Fruit fly (Drosophila melanogaster) whole organism, embryonic: ENCODE measurements around the gene Rlb1.

Source experiments
- Ada2b ChIP-seq: fragments of 200-800 bp; sonication (Bioruptor generic); IDR thresholded peaks from 2 replicates; pipeline ENCODE4 v1.3.6; 2022; ENCODE audit warnings: missing biosample characterization, missing genetic modification characterization
- Atf-2 ChIP-seq: fragments of 200-800 bp; sonication (Bioruptor generic); optimal IDR thresholded peaks from 2 replicates; lab custom pipeline; 2016; ENCODE audit warnings: missing biosample characterization, missing genetic modification characterization
- CG10959 ChIP-seq: fragments of 200-800 bp; sonication (Bioruptor generic); IDR thresholded peaks from 2 replicates; pipeline ENCODE4 v1.3.6; 2022; ENCODE audit warnings: missing biosample characterization, missing genetic modification characterization
- CG10979 ChIP-seq: fragments of 200-800 bp; sonication (Bioruptor generic); optimal IDR thresholded peaks from 2 replicates; lab custom pipeline; 2018; ENCODE audit warnings: missing biosample characterization, mild to moderate bottlenecking, missing genetic modification characterization, moderate library complexity
- CG11093 ChIP-seq: fragments of 200-800 bp; sonication (Bioruptor generic); IDR thresholded peaks from 3 replicates; pipeline ENCODE4 v1.3.6; 2022; ENCODE audit warnings: missing biosample characterization, missing genetic modification characterization
- CG11247 ChIP-seq: fragments of 200-800 bp; sonication (Bioruptor generic); IDR thresholded peaks from 2 replicates; pipeline ENCODE4 v1.3.6; 2022; ENCODE audit warnings: missing biosample characterization, missing genetic modification characterization
- CG1233 ChIP-seq: fragments of 200-800 bp; sonication (Bioruptor generic); optimal IDR thresholded peaks from 4 replicates; lab custom pipeline; 2018; ENCODE audit warnings: missing biosample characterization, mild to moderate bottlenecking, missing genetic modification characterization
- CG13624 ChIP-seq: fragments of 200-800 bp; sonication (Bioruptor generic); optimal IDR thresholded peaks from 2 replicates; lab custom pipeline; 2016; ENCODE audit warnings: missing biosample characterization, missing genetic modification characterization
- CG13894 ChIP-seq: fragments of 200-800 bp; sonication (Bioruptor generic); optimal IDR thresholded peaks from 3 replicates; lab custom pipeline; 2018; ENCODE audit warnings: missing biosample characterization, mild to moderate bottlenecking, missing genetic modification characterization, moderate library complexity
- CG14050 ChIP-seq: fragments of 200-800 bp; sonication (Bioruptor generic); IDR thresholded peaks from 3 replicates; pipeline ENCODE4 v1.3.6; 2022; ENCODE audit warnings: missing biosample characterization, missing genetic modification characterization
- CG15479 ChIP-seq: fragments of 200-800 bp; sonication (Bioruptor generic); optimal IDR thresholded peaks from 3 replicates; lab custom pipeline; 2019; ENCODE audit warnings: missing biosample characterization, mild to moderate bottlenecking, missing genetic modification characterization, moderate library complexity
- CG1647 ChIP-seq: fragments of 200-800 bp; sonication (Bioruptor generic); optimal IDR thresholded peaks from 3 replicates; lab custom pipeline; 2016; ENCODE audit warnings: missing biosample characterization, missing genetic modification characterization
- CG2875 ChIP-seq: fragments of 200-800 bp; sonication (Bioruptor generic); optimal IDR thresholded peaks from 2 replicates; lab custom pipeline; 2017; ENCODE audit warnings: missing biosample characterization, mild to moderate bottlenecking, missing genetic modification characterization, missing genetic modification reagents
- CG3281 ChIP-seq: fragments of 200-800 bp; sonication (Bioruptor generic); optimal IDR thresholded peaks from 3 replicates; lab custom pipeline; 2017; ENCODE audit warnings: missing biosample characterization, mild to moderate bottlenecking, missing genetic modification characterization
- CG33557 ChIP-seq: fragments of 200-800 bp; sonication (Bioruptor generic); optimal IDR thresholded peaks from 2 replicates; lab custom pipeline; 2019; ENCODE audit warnings: missing biosample characterization, mild to moderate bottlenecking, missing genetic modification characterization, moderate library complexity
- CG3726 ChIP-seq: fragments of 200-800 bp; sonication (Bioruptor generic); IDR thresholded peaks from 3 replicates; pipeline ENCODE4, ENCODE4 v1.3.6; 2022; ENCODE audit warnings: missing biosample characterization, missing genetic modification characterization
- CG3847 ChIP-seq: fragments of 200-800 bp; sonication (Bioruptor generic); IDR thresholded peaks from 2 replicates; pipeline ENCODE4 v1.3.6; 2022; ENCODE audit warnings: missing biosample characterization, missing genetic modification characterization
- CG7987 ChIP-seq: fragments of 200-800 bp; sonication (Bioruptor generic); optimal IDR thresholded peaks from 2 replicates; lab custom pipeline; 2018; ENCODE audit warnings: missing biosample characterization, mild to moderate bottlenecking, missing genetic modification characterization, moderate library complexity
- CTCF ChIP-seq: fragments of 200-800 bp; sonication (Bioruptor generic); optimal IDR thresholded peaks from 2 replicates; lab custom pipeline; 2017; ENCODE audit warnings: missing biosample characterization, mild to moderate bottlenecking, missing genetic modification characterization, moderate library complexity
- D ChIP-seq, 2 experiments: fragments of 200-800 bp in 1 of 2; fragments of >200 bp in 1 of 2; sonication (Bioruptor generic) in 1 of 2; optimal IDR thresholded peaks; 2 replicates in 1 of 2; 3 replicates in 1 of 2; lab custom pipeline; 2017; ENCODE audit warnings: mild to moderate bottlenecking in 1 of 2, missing biosample characterization in 1 of 2, missing genetic modification characterization in 1 of 2, missing genetic modification reagents in 1 of 2
- Doc3 ChIP-seq: fragments of 200-800 bp; sonication (Bioruptor generic); IDR thresholded peaks from 3 replicates; pipeline ENCODE4 v1.3.6; 2022; ENCODE audit warnings: missing biosample characterization, missing genetic modification characterization; ENCODE audit not compliant: partially characterized antibody
- Dp ChIP-seq: fragments of 200-800 bp; sonication (Bioruptor generic); optimal IDR thresholded peaks from 2 replicates; lab custom pipeline; 2018; ENCODE audit warnings: missing biosample characterization, mild to moderate bottlenecking, missing genetic modification characterization, moderate library complexity
- HmgZ ChIP-seq: fragments of 200-800 bp; sonication (Bioruptor generic); optimal IDR thresholded peaks from 2 replicates; lab custom pipeline; 2018; ENCODE audit warnings: missing biosample characterization, mild to moderate bottlenecking, missing genetic modification characterization
- Lpt ChIP-seq: fragments of >200 bp; optimal IDR thresholded peaks from 2 replicates; lab custom pipeline; 2018; ENCODE audit warnings: missing biosample characterization, missing genetic modification characterization
- MESR4 ChIP-seq: fragments of 200-800 bp; sonication (Bioruptor generic); optimal IDR thresholded peaks from 2 replicates; lab custom pipeline; 2018; ENCODE audit warnings: missing biosample characterization, mild to moderate bottlenecking, missing genetic modification characterization, moderate library complexity
- MTF-1 ChIP-seq: fragments of 200-800 bp; sonication (Bioruptor generic); optimal IDR thresholded peaks from 2 replicates; lab custom pipeline; 2018; ENCODE audit warnings: missing biosample characterization, mild to moderate bottlenecking, missing genetic modification characterization, borderline replicate concordance
- Mrtf ChIP-seq: fragments of 200-800 bp; sonication (Bioruptor generic); IDR thresholded peaks from 3 replicates; pipeline ENCODE4 v1.3.6; 2022; ENCODE audit warnings: missing biosample characterization, missing genetic modification characterization
- Ssrp ChIP-seq: fragments of 200-800 bp; sonication (Bioruptor generic); optimal IDR thresholded peaks from 2 replicates; lab custom pipeline; 2018; ENCODE audit warnings: missing biosample characterization, mild to moderate bottlenecking, missing genetic modification characterization, moderate library complexity
- TFAM ChIP-seq: fragments of 200-800 bp; sonication (Bioruptor generic); optimal IDR thresholded peaks from 2 replicates; lab custom pipeline; 2017; ENCODE audit warnings: missing biosample characterization, missing genetic modification characterization, inconsistent platforms
- Xbp1 ChIP-seq: fragments of 200-800 bp; sonication (Bioruptor generic); optimal IDR thresholded peaks from 3 replicates; lab custom pipeline; 2016; ENCODE audit warnings: missing biosample characterization, mild to moderate bottlenecking, missing genetic modification characterization
- YL-1 ChIP-seq: fragments of 200-800 bp; sonication (Bioruptor generic); optimal IDR thresholded peaks from 3 replicates; lab custom pipeline; 2017; ENCODE audit warnings: missing biosample characterization, mild to moderate bottlenecking, missing genetic modification characterization
- ash1 ChIP-seq: fragments of 200-800 bp; sonication (Bioruptor generic); optimal IDR thresholded peaks from 2 replicates; lab custom pipeline; 2018; ENCODE audit warnings: missing biosample characterization, mild to moderate bottlenecking, missing genetic modification characterization
- fu2 ChIP-seq: fragments of 200-800 bp; sonication (Bioruptor generic); optimal IDR thresholded peaks from 2 replicates; lab custom pipeline; 2016; ENCODE audit warnings: missing biosample characterization, missing genetic modification characterization
- gsb-n ChIP-seq: fragments of 200-800 bp; sonication (Bioruptor generic); optimal IDR thresholded peaks from 3 replicates; lab custom pipeline; 2018; ENCODE audit warnings: missing biosample characterization, mild to moderate bottlenecking, missing genetic modification characterization
- hb ChIP-seq: fragments of 200-800 bp; sonication (Bioruptor generic); IDR thresholded peaks from 3 replicates; pipeline ENCODE4 v1.3.6; 2022; ENCODE audit warnings: missing biosample characterization, missing genetic modification characterization; ENCODE audit not compliant: partially characterized antibody
- jigr1 ChIP-seq: fragments of 200-800 bp; sonication (Bioruptor generic); IDR thresholded peaks from 3 replicates; pipeline ENCODE4 v1.3.6; 2022; ENCODE audit warnings: missing biosample characterization, missing genetic modification characterization
- klu ChIP-seq: fragments of 200-800 bp; sonication (Bioruptor generic); IDR thresholded peaks from 2 replicates; pipeline ENCODE4 v1.3.6; 2022; ENCODE audit warnings: missing biosample characterization, missing genetic modification characterization
- kni ChIP-seq: fragments of 200-800 bp; sonication (Bioruptor generic); optimal IDR thresholded peaks from 3 replicates; lab custom pipeline; 2017; ENCODE audit warnings: mild to moderate bottlenecking, missing biosample characterization, missing genetic modification reagents, missing genetic modification characterization
- luna ChIP-seq: fragments of 200-800 bp; sonication (Bioruptor generic); optimal IDR thresholded peaks from 2 replicates; lab custom pipeline; 2016; ENCODE audit warnings: missing biosample characterization, missing genetic modification characterization
- pb ChIP-seq: fragments of 200-800 bp; sonication (Bioruptor generic); optimal IDR thresholded peaks from 3 replicates; lab custom pipeline; 2016; ENCODE audit warnings: missing biosample characterization, missing genetic modification characterization
- pho ChIP-seq: fragments of 200-800 bp; sonication (Bioruptor generic); optimal IDR thresholded peaks from 2 replicates; lab custom pipeline; 2016; ENCODE audit warnings: missing biosample characterization, missing genetic modification characterization
- prd ChIP-seq, 3 experiments: fragments of >200 bp in 2 of 3; fragments of 200-800 bp in 1 of 3; sonication (Bioruptor generic) in 1 of 3; optimal IDR thresholded peaks in 2 of 3; IDR thresholded peaks in 1 of 3; 2 replicates in 2 of 3; 3 replicates in 1 of 3; pipeline versions ENCODE4 v1.3.6 to Lab custom; 2017 to 2022; ENCODE audit warnings: missing biosample characterization in 1 of 3, missing genetic modification characterization in 1 of 3
- run ChIP-seq: fragments of 200-800 bp; sonication (Bioruptor generic); optimal IDR thresholded peaks from 3 replicates; lab custom pipeline; 2018; ENCODE audit warnings: missing biosample characterization, mild to moderate bottlenecking, missing genetic modification characterization
- slou ChIP-seq: fragments of 200-800 bp; sonication (Bioruptor generic); optimal IDR thresholded peaks from 3 replicates; lab custom pipeline; 2016; ENCODE audit warnings: missing biosample characterization, missing genetic modification characterization
- slp2 ChIP-seq: fragments of 200-800 bp; sonication (Bioruptor generic); optimal IDR thresholded peaks from 2 replicates; lab custom pipeline; 2016; ENCODE audit warnings: missing biosample characterization, missing genetic modification characterization
- sqz ChIP-seq: fragments of 200-800 bp; sonication (Bioruptor generic); optimal IDR thresholded peaks from 3 replicates; lab custom pipeline; 2018; ENCODE audit warnings: missing biosample characterization, mild to moderate bottlenecking, missing genetic modification characterization
- sug ChIP-seq: fragments of 200-800 bp; optimal IDR thresholded peaks from 2 replicates; lab custom pipeline; 2019; ENCODE audit warnings: missing biosample characterization, mild to moderate bottlenecking, missing genetic modification characterization, moderate library complexity

Rlb1 gene

DNA sequence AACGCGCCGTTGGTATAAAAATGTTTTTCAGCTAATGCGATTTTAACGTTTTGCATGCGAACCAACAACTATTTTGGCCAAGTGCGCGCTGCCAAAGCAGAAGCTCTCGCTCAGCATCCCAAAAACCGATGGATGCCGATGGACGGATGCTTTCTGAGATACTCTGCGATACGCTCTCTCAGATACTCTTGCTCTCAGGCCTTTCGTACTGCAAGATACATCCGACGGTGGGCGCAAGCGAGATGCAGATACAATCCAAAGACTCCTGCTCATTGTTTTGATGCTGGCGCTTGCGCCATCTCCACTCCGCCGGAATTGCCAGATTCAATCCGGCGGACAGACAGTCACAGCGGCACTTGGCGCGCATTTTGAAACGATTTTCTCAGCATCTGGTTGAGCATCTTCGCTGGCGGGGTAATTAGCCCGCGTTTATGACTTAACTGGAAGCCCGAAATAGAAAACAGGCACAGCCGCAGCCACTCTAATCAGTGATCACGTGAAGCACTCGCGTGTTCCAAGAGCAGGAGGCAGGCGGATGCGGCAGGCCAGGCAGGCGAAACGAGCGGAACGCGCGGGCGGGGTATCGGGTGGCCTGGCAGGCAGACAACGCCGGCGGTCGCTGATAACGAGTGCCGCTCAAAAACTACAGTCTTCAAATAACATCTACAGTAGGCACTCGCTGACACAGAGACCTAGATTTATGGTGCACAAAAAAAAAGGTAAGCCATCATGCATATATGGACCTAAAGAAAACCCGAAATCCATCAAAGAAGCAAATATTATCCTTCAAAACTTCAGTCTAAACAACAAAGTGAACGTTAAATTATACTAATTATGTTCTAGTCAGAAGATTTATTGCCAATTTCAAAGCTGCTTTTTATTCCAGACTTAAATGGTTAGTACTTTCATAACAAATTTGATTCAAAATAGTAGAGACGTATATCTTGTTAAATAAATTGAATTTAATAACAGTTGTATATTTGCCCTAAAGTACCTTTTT lies 19.2 kb upstream of the Rlb1 start, which contains the start of gene CG16779 (continued):
- TF ChIP-seq Dp (GFP tag; lab: Kevin White, UChicago): peak; percentile 89
- peak; percentile 21 for TF ChIP-seq CG1233 (GFP tag; lab: Kevin White, UChicago)
- TF ChIP-seq CG11247 (GFP tag; lab: Robert Waterston, UW): no peak
- TF ChIP-seq CG3726 (GFP tag; lab: Robert Waterston, UW): no peak
- no peak for TF ChIP-seq hb
- TF ChIP-seq CG2875 (GFP tag; lab: Kevin White, UChicago): no peak
- TF ChIP-seq CG7987 (GFP tag; lab: Kevin White, UChicago): peak; percentile 96
- TF ChIP-seq Lpt (GFP tag; lab: Kevin White, UChicago): no peak
- no peak for TF ChIP-seq ash1 (GFP tag; lab: Kevin White, UChicago)
- no peak for TF ChIP-seq prd (optimal IDR thresholded peaks at IDR 0.05; lab: Kevin White, UChicago)
- TF ChIP-seq prd (GFP tag; IDR thresholded peaks at IDR 0.05; lab: Robert Waterston, UW): peak; percentile 19; the same call in 1 of the 3 replicates
- no peak for TF ChIP-seq Doc3 (GFP tag; lab: Robert Waterston, UW)
- TF ChIP-seq MTF-1 (GFP tag; lab: Kevin White, UChicago): no peak
- TF ChIP-seq TFAM (GFP tag; lab: Kevin White, UChicago): no peak
- TF ChIP-seq D (optimal IDR thresholded peaks at IDR 0.05; lab: Kevin White, UChicago): no peak
- TF ChIP-seq D (GFP tag; optimal IDR thresholded peaks at IDR 0.05; lab: Kevin White, UChicago): peak; percentile 36
- TF ChIP-seq Mrtf (GFP tag; lab: Robert Waterston, UW): no peak
- no peak for TF ChIP-seq CG1647 (GFP tag; lab: Kevin White, UChicago)
- peak; percentile 24 for TF ChIP-seq Xbp1 (GFP tag; lab: Kevin White, UChicago)
- TF ChIP-seq slp2 (GFP tag; lab: Kevin White, UChicago): no peak
- TF ChIP-seq YL-1 (GFP tag; lab: Kevin White, UChicago): no peak
- TF ChIP-seq CG10959 (GFP tag; lab: Robert Waterston, UW): no peak
- TF ChIP-seq CTCF: no peak
- TF ChIP-seq klu (GFP tag; lab: Robert Waterston, UW): no peak
- TF ChIP-seq run: no peak
- peak; percentile 55 for TF ChIP-seq Ssrp
- peak; percentile 96 for TF ChIP-seq CG15479 (GFP tag; lab: Kevin White, UChicago)
- TF ChIP-seq kni (GFP tag; lab: Kevin White, UChicago): no peak
- no peak for TF ChIP-seq luna (GFP tag; lab: Kevin White, UChicago)
- TF ChIP-seq pb: no peak
- peak; percentile 91 for TF ChIP-seq sug (tag; lab: Kevin White, UChicago)
- no peak for TF ChIP-seq slou (GFP tag; lab: Kevin White, UChicago)
- no peak for TF ChIP-seq CG13624 (GFP tag; lab: Kevin White, UChicago)
- no peak for TF ChIP-seq gsb-n
- TF ChIP-seq HmgZ: no peak
- 0 out of 2 replicates have a peak, but pooled peaks have one; percentile 11 for TF ChIP-seq CG3847
- no peak for TF ChIP-seq CG13894 (tag; lab: Kevin White, UChicago)
- no peak for TF ChIP-seq CG14050 (GFP tag; lab: Robert Waterston, UW)
- TF ChIP-seq CG33557 (GFP tag; lab: Kevin White, UChicago): no peak
- no peak for TF ChIP-seq jigr1 (GFP tag; lab: Robert Waterston, UW)
- no peak for TF ChIP-seq Atf-2 (GFP tag; lab: Kevin White, UChicago)
- TF ChIP-seq sqz (GFP tag; lab: Kevin White, UChicago): no peak
- no peak for TF ChIP-seq Ada2b (GFP tag; lab: Robert Waterston, UW)
- TF ChIP-seq pho (GFP tag; lab: Kevin White, UChicago): no peak
- TF ChIP-seq fu2 (GFP tag; lab: Kevin White, UChicago): no peak
- no peak for TF ChIP-seq MESR4 (GFP tag; lab: Kevin White, UChicago)
- TF ChIP-seq CG3281: peak; percentile 35
- TF ChIP-seq CG11093: 0 out of 3 replicates have a peak, but pooled peaks have one; percentile 6
- peak; percentile 49 for TF ChIP-seq CG10979 (tag; lab: Kevin White, UChicago)
